Fruit fly (Drosophila melanogaster) ovary, adult (tissue): ENCODE measurements around the gene Cdc6.

Source experiments
- CG17801 ChIP-seq: fragments of 200-800 bp; optimal IDR thresholded peaks from 2 replicates; lab custom pipeline; 2019; ENCODE audit warnings: missing biosample characterization, mild to moderate bottlenecking, missing genetic modification characterization, moderate library complexity; ENCODE audit not compliant: partially characterized antibody

Gene Cdc6

dm6 chr3L:8600752-8601433 lies 33.0 kb downstream of the Cdc6 start, which contains the start of the genes Nelf-E and RpL14:
Gene Nelf-E (minus strand): TSS chr3L:8600879.
Gene RpL14 (plus strand): TSS chr3L:8601006.
- peak; percentile 94 for TF ChIP-seq CG17801

dm6 chr3L:8584086-8584485 lies 49.8 kb downstream of the Cdc6 start:
- TF ChIP-seq CG17801: no peak

- TF ChIP-seq CG17801: no peak
Observed at dm6 chr3L:8582105-8582707, 51.7 kb downstream of the Cdc6 start.
